Worm (Caenorhabditis elegans) whole organism, L2 larva: ENCODE results near the gene F44B9.8.

Experiments used
- ama-1 ChIP-seq: fragments of 150-350 bp; optimal IDR thresholded peaks from 2 replicates; lab custom pipeline; 2018; ENCODE audit warnings: inconsistent platforms
- elt-3 ChIP-seq: sonication (generic microtip); optimal IDR thresholded peaks from 2 replicates; lab custom pipeline; 2017; ENCODE audit warnings: missing biosample characterization, missing genetic modification characterization
- fos-1 ChIP-seq: fragments of 150-350 bp; optimal IDR thresholded peaks from 2 replicates; lab custom pipeline; 2014; ENCODE audit warnings: missing biosample characterization, missing genetic modification characterization
- lsy-2 ChIP-seq, 2 experiments: fragments of 150-350 bp in 1 of 2; sonication (generic microtip) in 1 of 2; optimal IDR thresholded peaks; 2 replicates each; lab custom pipeline; 2014 to 2017; ENCODE audit warnings: missing biosample characterization in 2 of 2, missing genetic modification characterization in 2 of 2
- mdl-1 ChIP-seq, 2 experiments: fragments of 150-350 bp in 1 of 2; sonication (generic microtip) in 1 of 2; optimal IDR thresholded peaks; 2 replicates each; lab custom pipeline; 2017; ENCODE audit warnings: missing biosample characterization in 2 of 2, missing genetic modification characterization in 2 of 2
- nhr-237 ChIP-seq: fragments of 150-350 bp; optimal IDR thresholded peaks from 2 replicates; lab custom pipeline; 2014; ENCODE audit warnings: missing biosample characterization, missing genetic modification characterization
- skn-1 ChIP-seq: sonication (generic microtip); optimal IDR thresholded peaks from 2 replicates; lab custom pipeline; 2017; ENCODE audit warnings: missing biosample characterization, missing genetic modification characterization
- snpc-4 ChIP-seq: fragments of 150-350 bp; optimal IDR thresholded peaks from 2 replicates; lab custom pipeline; 2014; ENCODE audit warnings: missing biosample characterization, missing genetic modification characterization
- ztf-11 ChIP-seq: sonication (generic microtip); optimal IDR thresholded peaks from 2 replicates; lab custom pipeline; 2017; ENCODE audit warnings: missing biosample characterization, missing genetic modification characterization

DNA sequence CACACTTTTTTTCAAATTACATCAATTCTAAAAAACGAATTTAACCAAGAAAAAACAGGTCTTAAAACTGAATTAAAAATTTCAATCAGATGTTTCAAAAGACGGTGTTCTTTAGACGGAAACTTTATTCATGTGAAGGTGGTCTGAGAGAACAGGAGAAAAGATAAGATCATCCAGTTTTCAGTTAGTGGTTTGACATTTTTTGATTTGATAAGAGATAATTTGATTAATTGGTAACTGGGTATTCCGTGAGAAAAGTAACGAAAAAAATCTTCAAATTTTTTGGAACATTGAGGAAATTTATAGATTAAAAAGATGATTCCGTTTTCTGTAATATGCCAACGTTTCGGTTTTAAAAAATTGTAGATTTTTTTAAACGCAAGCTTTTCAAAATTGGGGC, 7.0 kb upstream of the F44B9.8 start:
- no peak for TF ChIP-seq snpc-4 (tag; lab: Kevin White, UChicago)
- no peak for TF ChIP-seq elt-3 (tag; lab: Kevin White, UChicago)
- no peak for TF ChIP-seq ztf-11
- no peak for TF ChIP-seq fos-1 (tag; lab: Kevin White, UChicago)
- TF ChIP-seq skn-1 = no peak
- TF ChIP-seq nhr-237 (tag; lab: Kevin White, UChicago) = no peak
- no peak for TF ChIP-seq lsy-2 (tag; optimal IDR thresholded peaks at IDR 0.05; lab: Kevin White, UChicago)
- no peak for TF ChIP-seq mdl-1 (tag; optimal IDR thresholded peaks at IDR 0.05; lab: Kevin White, UChicago)
- no peak for TF ChIP-seq ama-1 (lab: Kevin White, UChicago)
